Worm (Caenorhabditis elegans): Measurements from ENCODE around the gene Y73F8A.10.
A peak's percentile ranks its signal among the peaks of the same experiment; 100 is the strongest.

Y73F8A.10 gene

DNA sequence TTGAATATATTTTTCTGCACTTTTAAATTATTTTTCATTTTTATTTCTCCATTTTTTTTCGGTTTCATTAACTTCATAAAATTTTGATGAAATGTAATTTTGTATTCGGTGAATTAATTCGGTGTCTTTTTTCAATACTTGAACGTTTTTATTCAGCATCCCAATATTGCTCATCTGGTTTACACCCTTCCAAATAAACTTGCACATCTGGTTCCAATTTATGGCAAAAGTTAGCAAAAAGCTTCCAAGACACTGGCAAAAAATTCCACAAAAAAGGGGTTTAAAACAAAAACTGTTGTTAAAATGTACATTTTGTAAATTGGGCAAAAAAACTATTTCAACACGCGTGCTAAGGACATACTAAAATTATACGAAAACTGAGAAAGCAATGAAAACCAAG, 13.9 kb upstream of the Y73F8A.10 start:
- TF ChIP-seq aly-2 (tag; optimal IDR thresholded peaks at IDR 0.05) (no peak), egl-5 (tag; optimal IDR thresholded peaks at IDR 0.05) (no peak), unc-39 (tag; optimal IDR thresholded peaks at IDR 0.05) (no peak), nhr-28 (tag; optimal IDR thresholded peaks at IDR 0.05) (no peak), elt-1 (tag; optimal IDR thresholded peaks at IDR 0.05) (no peak), ztf-4 (tag; optimal IDR thresholded peaks at IDR 0.05) (no peak), nhr-76 (tag; optimal IDR thresholded peaks at IDR 0.05) (no peak), nhr-25 (tag; optimal IDR thresholded peaks at IDR 0.05) (no peak), nhr-12 (tag; optimal IDR thresholded peaks at IDR 0.05) (no peak), R02D3.7 (tag; optimal IDR thresholded peaks at IDR 0.05) (no peak), pha-4 (tag; optimal IDR thresholded peaks at IDR 0.05) (no peak), hmg-11 (tag; optimal IDR thresholded peaks at IDR 0.05) (no peak), daf-12 (tag; optimal IDR thresholded peaks at IDR 0.05) (no peak), fos-1 (tag; optimal IDR thresholded peaks at IDR 0.05) (no peak)

DNA sequence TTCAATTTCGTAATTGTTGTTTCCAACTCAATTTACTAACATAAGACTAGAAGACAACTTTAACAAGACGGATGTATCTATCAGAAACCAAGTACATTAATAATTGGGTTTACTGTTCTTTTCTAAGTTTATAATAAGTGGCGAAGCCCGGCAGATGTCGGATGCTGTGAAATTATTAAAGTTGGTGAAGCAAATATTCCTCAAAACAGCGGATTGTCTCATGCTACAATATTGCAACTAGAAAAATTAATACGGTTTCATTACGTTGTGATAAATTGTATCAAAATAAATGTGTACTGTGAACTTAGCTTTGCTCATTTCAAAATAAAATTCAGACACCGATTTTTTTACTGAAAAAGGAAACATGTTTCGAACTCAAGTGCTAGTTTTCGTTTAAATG, 10.5 kb upstream of the Y73F8A.10 start:
- TF ChIP-seq elt-2 (tag; optimal IDR thresholded peaks at IDR 0.05): no peak
- no peak for TF ChIP-seq elt-1 (tag; optimal IDR thresholded peaks at IDR 0.05)
- no peak for TF ChIP-seq skn-1 (tag; optimal IDR thresholded peaks at IDR 0.05)
- no peak for TF ChIP-seq unc-39 (tag; optimal IDR thresholded peaks at IDR 0.05)
- no peak for TF ChIP-seq nhr-43 (tag; optimal IDR thresholded peaks at IDR 0.05; ENCODE audit: poor library complexity, severe bottlenecking)
- no peak for TF ChIP-seq aly-2 (tag; optimal IDR thresholded peaks at IDR 0.05)
- no peak for TF ChIP-seq mdl-1 (tag; optimal IDR thresholded peaks at IDR 0.05)
- no peak for TF ChIP-seq ceh-16 (tag; optimal IDR thresholded peaks at IDR 0.05)
- TF ChIP-seq nhr-77 (tag; optimal IDR thresholded peaks at IDR 0.05): no peak
- no peak for TF ChIP-seq unc-62 (GFP tag; optimal IDR thresholded peaks at IDR 0.05)
- TF ChIP-seq daf-12 (tag; optimal IDR thresholded peaks at IDR 0.05): no peak
- TF ChIP-seq nhr-25 (tag; optimal IDR thresholded peaks at IDR 0.05): no peak
- TF ChIP-seq fkh-10 (GFP tag; optimal IDR thresholded peaks at IDR 0.05): no peak
- no peak for TF ChIP-seq snpc-4 (tag; optimal IDR thresholded peaks at IDR 0.05)

DNA sequence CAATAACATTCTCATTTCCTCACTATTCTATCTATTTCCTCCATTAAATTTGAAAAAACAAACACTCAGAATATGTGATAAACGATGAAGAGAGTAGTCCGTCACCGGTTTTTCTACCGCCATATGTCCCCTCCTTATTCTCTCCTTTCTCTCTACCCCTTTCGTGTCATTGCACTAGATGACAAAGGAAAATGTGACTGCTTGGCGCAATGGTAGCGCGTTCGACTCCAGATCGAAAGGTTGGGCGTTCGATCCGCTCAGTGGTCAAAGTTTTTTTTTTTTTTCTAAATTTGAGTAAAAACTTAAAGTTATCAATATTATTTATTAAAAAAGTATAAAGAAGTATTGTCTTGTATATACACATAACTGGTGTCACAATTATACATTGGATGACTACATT, 4.6 kb upstream of the Y73F8A.10 start:
- TF ChIP-seq ztf-4 (tag; optimal IDR thresholded peaks at IDR 0.05): no peak
- no peak for TF ChIP-seq unc-39 (tag; optimal IDR thresholded peaks at IDR 0.05)
- no peak for TF ChIP-seq daf-12 (tag; optimal IDR thresholded peaks at IDR 0.05)
- peak; percentile 1 for TF ChIP-seq elt-2 (tag; optimal IDR thresholded peaks at IDR 0.05)
- TF ChIP-seq snpc-4 (tag; optimal IDR thresholded peaks at IDR 0.05): peak; percentile 31
- TF ChIP-seq hmg-11 (tag; optimal IDR thresholded peaks at IDR 0.05): peak; percentile 33
- TF ChIP-seq ztf-11 (tag; optimal IDR thresholded peaks at IDR 0.05): no peak
- TF ChIP-seq pha-4 (tag; optimal IDR thresholded peaks at IDR 0.05): peak; percentile 21

DNA sequence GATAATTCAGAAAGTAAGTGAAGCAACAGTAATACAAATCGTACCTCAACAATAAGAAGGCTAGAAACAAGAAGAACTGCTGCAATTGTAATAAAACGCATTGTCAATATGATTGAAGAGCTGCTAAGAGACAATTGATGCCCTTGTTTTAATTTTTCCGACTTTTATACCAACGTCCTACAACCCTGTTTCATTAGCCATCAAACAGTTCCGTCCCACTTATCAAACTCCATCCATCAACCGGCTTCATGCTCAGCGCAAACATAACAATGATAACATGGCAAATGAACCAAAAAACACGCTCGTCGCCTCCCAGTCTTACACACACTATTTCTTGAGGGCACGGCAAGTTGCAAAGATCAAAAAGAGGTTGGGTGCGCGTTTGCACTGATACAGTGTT, 3.0 kb upstream of the Y73F8A.10 start, which contains the start of gene pqn-90:
pqn-90 (minus strand) TSS at position 101 of the 400 bp plus-strand sequence.
- TF ChIP-seq nhr-237 (tag; optimal IDR thresholded peaks at IDR 0.05) (no peak), nhr-43 (tag; optimal IDR thresholded peaks at IDR 0.05; ENCODE audit: poor library complexity, severe bottlenecking) (no peak), nhr-77 (tag; optimal IDR thresholded peaks at IDR 0.05) (no peak), ceh-9 (tag; optimal IDR thresholded peaks at IDR 0.05) (no peak), skn-1 (tag; optimal IDR thresholded peaks at IDR 0.05) (no peak), mml-1 (tag; optimal IDR thresholded peaks at IDR 0.05) (no peak), aly-2 (tag; optimal IDR thresholded peaks at IDR 0.05) (no peak), ceh-16 (tag; optimal IDR thresholded peaks at IDR 0.05) (no peak), ceh-82 (tag; optimal IDR thresholded peaks at IDR 0.05) (no peak)

DNA sequence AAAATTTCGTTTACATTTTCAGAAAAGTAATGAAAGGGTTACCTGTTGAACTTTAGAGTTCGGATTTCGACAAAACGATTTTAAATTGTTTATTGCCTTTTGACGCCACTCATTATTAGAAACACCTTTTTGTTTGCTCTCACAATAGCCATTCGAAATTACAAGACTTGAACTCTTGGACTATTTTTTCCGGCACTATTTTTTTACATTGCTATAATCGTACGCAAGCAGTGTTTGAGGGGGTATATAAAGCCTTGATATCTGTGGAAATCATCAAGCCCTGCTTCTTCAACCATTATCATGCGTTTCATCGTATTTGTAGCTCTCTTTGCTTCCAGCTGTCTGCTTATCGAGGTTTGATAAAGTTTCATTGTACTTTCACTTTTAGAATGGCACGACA, 2.5 kb upstream of the Y73F8A.10 start, which contains the start of gene pqn-91:
pqn-91 (plus strand) TSS at position 301 of the 400 bp plus-strand sequence.
- TF ChIP-seq ceh-28 (tag; optimal IDR thresholded peaks at IDR 0.05) (no peak), aly-2 (tag; optimal IDR thresholded peaks at IDR 0.05) (no peak), pha-4 (tag; optimal IDR thresholded peaks at IDR 0.05) (no peak), nhr-76 (tag; optimal IDR thresholded peaks at IDR 0.05) (no peak), nhr-28 (tag; optimal IDR thresholded peaks at IDR 0.05) (no peak), pqm-1 (tag; optimal IDR thresholded peaks at IDR 0.05) (no peak), zag-1 (tag; optimal IDR thresholded peaks at IDR 0.05) (no peak)

DNA sequence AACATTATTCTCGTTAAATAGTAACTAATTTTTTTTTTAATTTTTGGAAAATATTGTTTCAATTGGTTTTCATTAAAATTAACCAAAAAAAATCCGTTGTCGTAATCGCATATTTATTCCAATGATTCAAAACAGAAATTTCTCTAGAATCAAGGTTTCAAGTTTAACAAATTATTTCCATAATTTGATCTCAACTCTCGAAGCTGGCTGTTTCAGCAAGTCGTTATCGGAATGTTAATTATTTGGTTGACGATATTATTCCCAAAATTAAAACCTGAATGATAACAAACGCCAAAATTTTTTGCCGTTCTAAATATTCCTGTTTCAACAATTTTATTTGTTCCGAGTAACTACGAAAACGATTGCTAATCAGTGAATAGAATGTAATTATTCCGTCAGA, 5.9 kb downstream of the Y73F8A.10 start:
- no peak for TF ChIP-seq nhr-12 (tag; optimal IDR thresholded peaks at IDR 0.05)
- TF ChIP-seq lsy-12 (tag; optimal IDR thresholded peaks at IDR 0.05): no peak
- TF ChIP-seq egl-5 (tag; optimal IDR thresholded peaks at IDR 0.05): no peak
- no peak for TF ChIP-seq mml-1 (tag; optimal IDR thresholded peaks at IDR 0.05)
- TF ChIP-seq mdl-1 (tag; optimal IDR thresholded peaks at IDR 0.05): no peak
- no peak for TF ChIP-seq nhr-67 (tag; optimal IDR thresholded peaks at IDR 0.05)
- TF ChIP-seq daf-12 (tag; optimal IDR thresholded peaks at IDR 0.05): no peak
- no peak for TF ChIP-seq unc-39 (tag; optimal IDR thresholded peaks at IDR 0.05)
- no peak for TF ChIP-seq fkh-2 (tag; optimal IDR thresholded peaks at IDR 0.05)
- TF ChIP-seq nhr-77 (tag; optimal IDR thresholded peaks at IDR 0.05): no peak
- no peak for TF ChIP-seq pqm-1 (tag; optimal IDR thresholded peaks at IDR 0.05)
- no peak for TF ChIP-seq ceh-9 (tag; optimal IDR thresholded peaks at IDR 0.05)
- TF ChIP-seq ceh-16 (tag; optimal IDR thresholded peaks at IDR 0.05): no peak
- TF ChIP-seq fos-1 (tag; optimal IDR thresholded peaks at IDR 0.05): no peak
- TF ChIP-seq ztf-4 (tag; optimal IDR thresholded peaks at IDR 0.05): no peak
- TF ChIP-seq lin-15B (tag; optimal IDR thresholded peaks at IDR 0.05): no peak
- no peak for TF ChIP-seq eor-1 (tag; optimal IDR thresholded peaks at IDR 0.05)
- no peak for TF ChIP-seq nhr-25 (tag; optimal IDR thresholded peaks at IDR 0.05)
- TF ChIP-seq snpc-4 (tag; optimal IDR thresholded peaks at IDR 0.05): no peak
- TF ChIP-seq tbx-2 (tag; optimal IDR thresholded peaks at IDR 0.05): no peak

Measured in whole organism, L3 larva.